Worm (Caenorhabditis elegans): ENCODE measurements around the gene C44C10.10.

C44C10.10 gene

ce11 chrX:11656519-11657006 lies 33.6 kb upstream of the C44C10.10 start, which contains the start of gene T04F8.2 (continued):
- TF ChIP-seq sdz-12 (GFP tag; optimal IDR thresholded peaks at IDR 0.05) = no peak
- no peak for TF ChIP-seq ceh-28 (tag; optimal IDR thresholded peaks at IDR 0.05)
- peak; percentile 82 for TF ChIP-seq mep-1 (tag; optimal IDR thresholded peaks at IDR 0.05)
- TF ChIP-seq fkh-10 (GFP tag; optimal IDR thresholded peaks at IDR 0.05) = no peak
- peak; percentile 49; the same call in 1 of the 2 replicates for TF ChIP-seq ceh-20 (GFP tag; IDR thresholded peaks at IDR 0.05)
- peak; percentile 60 for TF ChIP-seq hmg-1.1 (GFP tag; IDR thresholded peaks at IDR 0.05)
- TF ChIP-seq ceh-62 (tag; optimal IDR thresholded peaks at IDR 0.05) = no peak
- no peak for TF ChIP-seq ceh-44 (GFP tag; IDR thresholded peaks at IDR 0.05)
- no peak for TF ChIP-seq F49E8.2 (tag; optimal IDR thresholded peaks at IDR 0.05; ENCODE audit: borderline replicate concordance)
- no peak for TF ChIP-seq lir-3 (tag; optimal IDR thresholded peaks at IDR 0.05)
- TF ChIP-seq php-3 (GFP tag; IDR thresholded peaks at IDR 0.05) = no peak
- TF ChIP-seq nhr-41 (GFP tag; IDR thresholded peaks at IDR 0.05) = no peak
- no peak for TF ChIP-seq aly-2 (tag; optimal IDR thresholded peaks at IDR 0.05)
- no peak for TF ChIP-seq lin-15B (tag; optimal IDR thresholded peaks at IDR 0.05)
- TF ChIP-seq nhr-111 (GFP tag; optimal IDR thresholded peaks at IDR 0.05) = no peak
- no peak for TF ChIP-seq nhr-102 (tag; optimal IDR thresholded peaks at IDR 0.05)
- TF ChIP-seq nhr-42 (GFP tag; IDR thresholded peaks at IDR 0.05) = no peak
- no peak for TF ChIP-seq F26F4.8 (GFP tag; conservative IDR thresholded peaks at IDR 0.05)
- peak; percentile 65 for TF ChIP-seq dmd-6 (GFP tag; IDR thresholded peaks at IDR 0.05)
- TF ChIP-seq F10B5.3 (tag; optimal IDR thresholded peaks at IDR 0.05) = no peak

- TF ChIP-seq dve-1 (tag; optimal IDR thresholded peaks at IDR 0.05; ENCODE audit: insufficient read depth) = no peak
- TF ChIP-seq spr-3 (GFP tag; optimal IDR thresholded peaks at IDR 0.05) = no peak
- TF ChIP-seq lir-3 (tag; optimal IDR thresholded peaks at IDR 0.05) = no peak
- TF ChIP-seq R02D3.7 (tag; optimal IDR thresholded peaks at IDR 0.05) = no peak
- TF ChIP-seq skn-1 (tag; optimal IDR thresholded peaks at IDR 0.05) = no peak
- no peak for TF ChIP-seq php-3 (GFP tag; IDR thresholded peaks at IDR 0.05)
- no peak for TF ChIP-seq mep-1 (tag; optimal IDR thresholded peaks at IDR 0.05)
- no peak for TF ChIP-seq ceh-28 (tag; optimal IDR thresholded peaks at IDR 0.05)
- no peak for TF ChIP-seq ceh-62 (tag; optimal IDR thresholded peaks at IDR 0.05)
- TF ChIP-seq F37D6.2 (tag; optimal IDR thresholded peaks at IDR 0.05) = no peak
- TF ChIP-seq hif-1 (tag; optimal IDR thresholded peaks at IDR 0.05) = no peak
- no peak for TF ChIP-seq mes-2 (tag; optimal IDR thresholded peaks at IDR 0.05; ENCODE audit: poor library complexity, severe bottlenecking)
- no peak for TF ChIP-seq unc-130 (GFP tag; optimal IDR thresholded peaks at IDR 0.05)
- TF ChIP-seq lin-38 (GFP tag; IDR thresholded peaks at IDR 0.05) = no peak
Observed at ce11 chrX:11658331-11658730, 31.8 kb upstream of the C44C10.10 start, which contains the start of gene T04F8.3. Gene T04F8.3 (plus strand): TSS chrX:11658631.

- TF ChIP-seq mxl-2 (GFP tag; conservative IDR thresholded peaks at IDR 0.05) (no peak), nhr-42 (GFP tag; IDR thresholded peaks at IDR 0.05) (no peak), nhr-41 (GFP tag; IDR thresholded peaks at IDR 0.05) (no peak), daf-12 (tag; optimal IDR thresholded peaks at IDR 0.05) (no peak), lin-1 (GFP tag; IDR thresholded peaks at IDR 0.05) (peak; percentile 75), lsy-2 (tag; optimal IDR thresholded peaks at IDR 0.05) (peak in 1 of 2 experiments; percentile 32), Y105C5A.15 (GFP tag; IDR thresholded peaks at IDR 0.05) (no peak), ceh-82 (tag; optimal IDR thresholded peaks at IDR 0.05) (no peak), tag-97 (GFP tag; IDR thresholded peaks at IDR 0.05) (no peak), mdt-29 (GFP tag; IDR thresholded peaks at IDR 0.05) (no peak), aha-1 (tag) (peak; percentile 32), nhr-28 (tag; optimal IDR thresholded peaks at IDR 0.05) (peak; percentile 90), ztf-7 (tag; optimal IDR thresholded peaks at IDR 0.05) (peak; percentile 71), zip-11 (GFP tag; IDR thresholded peaks at IDR 0.05) (no peak), set-16 (GFP tag; IDR thresholded peaks at IDR 0.05) (no peak), skn-1 (tag; optimal IDR thresholded peaks at IDR 0.05) (no peak), zip-2 (tag; optimal IDR thresholded peaks at IDR 0.05) (no peak), T20F7.1 (GFP tag; optimal IDR thresholded peaks at IDR 0.05) (peak; percentile 6), saeg-2 (GFP tag; IDR thresholded peaks at IDR 0.05) (no peak), egl-43 (GFP tag; IDR thresholded peaks at IDR 0.05) (no peak), spr-1 (tag; optimal IDR thresholded peaks at IDR 0.05) (no peak), nhr-10 (tag; optimal IDR thresholded peaks at IDR 0.05) (peak; percentile 58), lim-7 (GFP tag; IDR thresholded peaks at IDR 0.05) (no peak), ama-1 (optimal IDR thresholded peaks at IDR 0.05) (no peak), lin-15B (tag; optimal IDR thresholded peaks at IDR 0.05) (no peak)
Observed at ce11 chrX:11661625-11662024, 28.5 kb upstream of the C44C10.10 start, which contains the start of gene sfxn-1.5. Gene sfxn-1.5 (minus strand): TSS chrX:11661660.
